Worm (Caenorhabditis elegans) whole organism, L4/young adult: ENCODE data around the gene F32A5.8.

Experiments used
- dao-5 ChIP-seq: sonication (generic microtip); optimal IDR thresholded peaks from 2 replicates; lab custom pipeline; 2016; ENCODE audit warnings: missing genotype, missing genetic modification characterization, moderate library complexity, missing compliant biosample characterization
- him-1 ChIP-seq: sonication (generic microtip); optimal IDR thresholded peaks from 2 replicates; lab custom pipeline; 2016; ENCODE audit warnings: missing genotype, missing genetic modification reagents, missing genetic modification characterization, missing compliant biosample characterization

ce11 chrII:7242754-7243153 is 13.2 kb upstream of the F32A5.8 start:
- TF ChIP-seq him-1 = no peak
- no peak for TF ChIP-seq dao-5
